Worm (Caenorhabditis elegans): Measurements from ENCODE around the gene lipl-1.

The lipl-1 gene

DNA sequence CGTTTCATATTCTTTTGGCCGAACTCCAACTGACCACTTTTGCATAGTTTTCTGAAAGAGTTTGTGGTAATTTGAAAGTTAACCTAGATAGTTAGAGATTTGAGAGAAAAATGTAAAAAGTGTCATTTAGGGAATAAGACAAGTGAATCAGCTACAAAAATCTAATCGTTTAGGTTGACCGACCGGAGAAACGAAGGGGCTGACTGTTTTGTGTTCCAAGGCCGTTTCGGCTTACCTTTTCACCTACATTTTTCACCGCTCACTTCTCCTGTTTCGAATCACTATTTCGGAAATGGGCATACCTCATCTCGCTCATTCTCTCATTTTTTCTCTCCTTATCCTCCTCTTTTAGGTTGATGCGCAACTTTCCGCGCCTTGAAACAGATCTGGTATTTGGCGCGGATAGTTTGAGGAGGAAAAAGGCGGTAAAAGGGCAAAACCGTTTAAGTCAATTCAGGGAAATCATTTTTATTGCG is 41.3 kb downstream of the lipl-1 start, which contains the start of gene mpst-7:
TSS of gene mpst-7 (minus strand) at position 51 of the 476 bp plus-strand sequence.
- peak; percentile 80 for TF ChIP-seq lin-14 (GFP tag; optimal IDR thresholded peaks at IDR 0.05)
- no peak for TF ChIP-seq efl-1 (optimal IDR thresholded peaks at IDR 0.05)
- peak in 1 of 2 experiments; percentile 65 for TF ChIP-seq efl-1 (GFP tag; optimal IDR thresholded peaks at IDR 0.05 in 1 of 2)
- no peak for TF ChIP-seq egl-27 (tag; optimal IDR thresholded peaks at IDR 0.05)
- peak; percentile 83 for TF ChIP-seq blmp-1 (tag; optimal IDR thresholded peaks at IDR 0.05)

DNA sequence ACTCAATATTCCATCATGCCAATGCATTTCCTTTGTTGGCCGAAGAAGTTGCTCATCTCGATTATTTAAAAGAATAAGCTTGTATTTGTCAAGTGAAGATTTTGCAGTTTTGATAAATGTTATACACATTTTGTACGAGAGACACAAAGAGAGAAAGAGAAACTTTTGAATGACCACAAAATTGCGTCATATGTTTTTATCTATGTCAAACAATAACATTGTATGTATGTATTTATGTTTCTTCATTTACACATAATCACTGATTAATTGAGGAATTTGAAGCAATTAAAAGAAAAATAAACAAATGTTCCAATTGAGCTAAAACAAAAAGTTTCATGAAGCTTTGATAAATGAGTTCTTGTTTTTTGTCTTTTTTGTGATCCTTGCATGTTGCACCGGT is 43.4 kb downstream of the lipl-1 start, which contains the start of gene hrg-9:
TSS of gene hrg-9 (minus strand) at position 152 of the 400 bp plus-strand sequence.
- peak; percentile 31 for TF ChIP-seq mep-1 (tag; optimal IDR thresholded peaks at IDR 0.05)
- TF ChIP-seq nhr-76 (tag; optimal IDR thresholded peaks at IDR 0.05), result no peak
- TF ChIP-seq vab-15 (tag; optimal IDR thresholded peaks at IDR 0.05), result no peak
- TF ChIP-seq egl-13 (tag; optimal IDR thresholded peaks at IDR 0.05), result no peak
- TF ChIP-seq nhr-77 (tag; optimal IDR thresholded peaks at IDR 0.05), result no peak
- no peak for TF ChIP-seq C04F5.9 (tag; optimal IDR thresholded peaks at IDR 0.05)
- TF ChIP-seq C16A3.4 (tag; optimal IDR thresholded peaks at IDR 0.05), result no peak
- TF ChIP-seq unc-98 (GFP tag; IDR thresholded peaks at IDR 0.05), result no peak
- no peak for TF ChIP-seq nhr-84 (tag; optimal IDR thresholded peaks at IDR 0.05)
- TF ChIP-seq fkh-4 (tag; optimal IDR thresholded peaks at IDR 0.05; ENCODE audit: borderline replicate concordance), result no peak
- TF ChIP-seq lin-14 (GFP tag; optimal IDR thresholded peaks at IDR 0.05), result peak; percentile 45
- TF ChIP-seq fos-1 (tag; optimal IDR thresholded peaks at IDR 0.05), result no peak
- TF ChIP-seq hpl-2 (GFP tag; optimal IDR thresholded peaks at IDR 0.05), result no peak
- TF ChIP-seq ceh-88 (GFP tag; IDR thresholded peaks at IDR 0.05), result no peak
- TF ChIP-seq snu-23 (GFP tag; optimal IDR thresholded peaks at IDR 0.05), result no peak
- no peak for TF ChIP-seq nhr-237 (tag; optimal IDR thresholded peaks at IDR 0.05)
- TF ChIP-seq irx-1 (tag; optimal IDR thresholded peaks at IDR 0.05), result no peak
- peak; percentile 24 for TF ChIP-seq nhr-71 (tag; optimal IDR thresholded peaks at IDR 0.05)
- TF ChIP-seq hlh-4 (tag; optimal IDR thresholded peaks at IDR 0.05), result no peak
- TF ChIP-seq alr-1 (tag; optimal IDR thresholded peaks at IDR 0.05; ENCODE audit: borderline replicate concordance), result no peak
- no peak for TF ChIP-seq efl-1 (optimal IDR thresholded peaks at IDR 0.05)
- peak in 1 of 2 experiments; percentile 70 for TF ChIP-seq efl-1 (GFP tag; optimal IDR thresholded peaks at IDR 0.05 in 1 of 2)
- no peak for TF ChIP-seq nhr-19 (GFP tag; conservative IDR thresholded peaks at IDR 0.05)
- no peak for TF ChIP-seq nhr-47 (tag; optimal IDR thresholded peaks at IDR 0.05)
- no peak for TF ChIP-seq pax-3 (tag; optimal IDR thresholded peaks at IDR 0.05)
- TF ChIP-seq lin-15B (tag; optimal IDR thresholded peaks at IDR 0.05), result no peak
- TF ChIP-seq hlh-17 (GFP tag; optimal IDR thresholded peaks at IDR 0.05; ENCODE audit: borderline replicate concordance), result no peak
- no peak for TF ChIP-seq tlp-1 (tag; optimal IDR thresholded peaks at IDR 0.05)
- no peak for TF ChIP-seq ceh-82 (tag; optimal IDR thresholded peaks at IDR 0.05)
- TF ChIP-seq nhr-90 (tag; optimal IDR thresholded peaks at IDR 0.05; ENCODE audit: poor library complexity), result no peak
- TF ChIP-seq F16B12.6 (tag; optimal IDR thresholded peaks at IDR 0.05), result no peak
- TF ChIP-seq blmp-1 (tag; optimal IDR thresholded peaks at IDR 0.05), result peak; percentile 9
- no peak for TF ChIP-seq dsc-1 (tag; optimal IDR thresholded peaks at IDR 0.05)
- TF ChIP-seq unc-30 (tag; optimal IDR thresholded peaks at IDR 0.05), result no peak
- TF ChIP-seq swsn-7 (tag; optimal IDR thresholded peaks at IDR 0.05), result no peak
- TF ChIP-seq zag-1 (tag; optimal IDR thresholded peaks at IDR 0.05), result no peak
- TF ChIP-seq nhr-12 (tag; optimal IDR thresholded peaks at IDR 0.05), result no peak
- TF ChIP-seq egl-27 (tag; optimal IDR thresholded peaks at IDR 0.05), result no peak
- TF ChIP-seq ztf-4 (tag; optimal IDR thresholded peaks at IDR 0.05), result no peak
- TF ChIP-seq elt-2 (tag; optimal IDR thresholded peaks at IDR 0.05), result peak; percentile 47
- TF ChIP-seq C34B4.2 (tag; optimal IDR thresholded peaks at IDR 0.05), result no peak
- no peak for TF ChIP-seq pqm-1 (tag; optimal IDR thresholded peaks at IDR 0.05)
- TF ChIP-seq sox-4 (tag; optimal IDR thresholded peaks at IDR 0.05), result no peak
- TF ChIP-seq skn-1 (tag; optimal IDR thresholded peaks at IDR 0.05), result no peak
- TF ChIP-seq unc-86 (tag; optimal IDR thresholded peaks at IDR 0.05), result no peak
- TF ChIP-seq snpc-4 (tag; optimal IDR thresholded peaks at IDR 0.05), result no peak
- no peak for TF ChIP-seq ceh-8 (GFP tag; optimal IDR thresholded peaks at IDR 0.05)
- no peak for TF ChIP-seq mdl-1 (tag; optimal IDR thresholded peaks at IDR 0.05)
- no peak for TF ChIP-seq aly-2 (tag; optimal IDR thresholded peaks at IDR 0.05)

Data from whole organism, L1 larva.